Fruit fly (Drosophila melanogaster) whole organism, wandering third instar larva: Measurements from ENCODE around the gene CG33489.
A peak's percentile ranks its signal among the peaks of the same experiment; 100 is the strongest.

Experiments used
- Abd-B ChIP-seq: fragments of >200 bp; optimal IDR thresholded peaks from 2 replicates; lab custom pipeline; 2017; ENCODE audit warnings: missing biosample characterization, missing genetic modification characterization
- CG32264 ChIP-seq: fragments of 200-800 bp; sonication (Bioruptor generic); optimal IDR thresholded peaks from 2 replicates; lab custom pipeline; 2016; ENCODE audit warnings: missing biosample characterization, missing genetic modification characterization
- CG9705 ChIP-seq: fragments of 200-800 bp; sonication (Bioruptor generic); optimal IDR thresholded peaks from 2 replicates; lab custom pipeline; 2018; ENCODE audit warnings: missing biosample characterization, mild to moderate bottlenecking, missing genetic modification characterization
- CrebA ChIP-seq: fragments of 200-800 bp; sonication (Bioruptor generic); optimal IDR thresholded peaks from 2 replicates; lab custom pipeline; 2016; ENCODE audit warnings: missing biosample characterization, mild to moderate bottlenecking, missing genetic modification characterization, borderline replicate concordance
- Dfd ChIP-seq: fragments of >200 bp; optimal IDR thresholded peaks from 2 replicates; lab custom pipeline; 2017; ENCODE audit warnings: missing biosample characterization, missing genetic modification characterization
- Dif ChIP-seq: fragments of 200-275, 200-300 bp; sonication (Bioruptor generic); optimal IDR thresholded peaks from 2 replicates; lab custom pipeline; 2018; ENCODE audit warnings: missing biosample characterization, missing genetic modification characterization; ENCODE audit not compliant: partially characterized antibody
- GATAd ChIP-seq: sonication (Bioruptor generic); optimal IDR thresholded peaks from 2 replicates; lab custom pipeline; 2016; ENCODE audit warnings: missing biosample characterization, missing genetic modification characterization
- HLH106 ChIP-seq: fragments of 200-800 bp; optimal IDR thresholded peaks from 3 replicates; lab custom pipeline; 2019; ENCODE audit warnings: missing biosample characterization, mild to moderate bottlenecking, missing genetic modification characterization, moderate library complexity
- Hnf4 ChIP-seq: fragments of 200-800 bp; sonication (Bioruptor generic); optimal IDR thresholded peaks from 2 replicates; lab custom pipeline; 2016; ENCODE audit warnings: missing biosample characterization, mild to moderate bottlenecking, missing genetic modification characterization
- Hr78 ChIP-seq: fragments of >200 bp; optimal IDR thresholded peaks from 2 replicates; lab custom pipeline; 2017; ENCODE audit warnings: missing biosample characterization, missing genetic modification characterization
- Hr83 ChIP-seq: fragments of 200-300 bp; sonication (Bioruptor generic); optimal IDR thresholded peaks from 2 replicates; lab custom pipeline; 2016; ENCODE audit warnings: missing biosample characterization, mild to moderate bottlenecking, missing genetic modification characterization, moderate library complexity; ENCODE audit not compliant: poor library complexity, severe bottlenecking
- Jra ChIP-seq: sonication (Bioruptor generic); optimal IDR thresholded peaks from 2 replicates; lab custom pipeline; 2016; ENCODE audit warnings: missing biosample characterization, missing genetic modification characterization
- Mio ChIP-seq: sonication (Bioruptor generic); optimal IDR thresholded peaks from 2 replicates; lab custom pipeline; 2016; ENCODE audit warnings: missing biosample characterization, missing genetic modification characterization
- Myc ChIP-seq: fragments of >200 bp; optimal IDR thresholded peaks from 2 replicates; lab custom pipeline; 2017
- N ChIP-seq: fragments of >200 bp; optimal IDR thresholded peaks from 2 replicates; lab custom pipeline; 2018; ENCODE audit warnings: missing biosample characterization, missing external identifiers, missing genetic modification characterization
- OdsH ChIP-seq: fragments of 200-800 bp; sonication (Bioruptor generic); optimal IDR thresholded peaks from 2 replicates; lab custom pipeline; 2016; ENCODE audit warnings: missing biosample characterization, mild to moderate bottlenecking, missing genetic modification characterization
- Rel ChIP-seq, 2 experiments: fragments of 200-800 bp; sonication (Bioruptor generic) in 1 of 2; optimal IDR thresholded peaks; 2 replicates in 1 of 2; 3 replicates in 1 of 2; lab custom pipeline; 2016 to 2019; ENCODE audit warnings: mild to moderate bottlenecking in 2 of 2, missing biosample characterization in 2 of 2, missing genetic modification characterization in 2 of 2, moderate library complexity in 1 of 2
- Sp1 ChIP-seq: fragments of 200-800 bp; sonication (Bioruptor generic); optimal IDR thresholded peaks from 3 replicates; lab custom pipeline; 2019; ENCODE audit warnings: missing biosample characterization, mild to moderate bottlenecking, missing genetic modification characterization, moderate library complexity
- Vsx2 ChIP-seq: fragments of 200-300, 225-300 bp; sonication (Bioruptor generic); optimal IDR thresholded peaks from 2 replicates; lab custom pipeline; 2018; ENCODE audit warnings: missing biosample characterization, missing genetic modification characterization; ENCODE audit not compliant: partially characterized antibody
- br ChIP-seq: fragments of 200-800 bp; sonication (Bioruptor generic); optimal IDR thresholded peaks from 2 replicates; lab custom pipeline; 2016; ENCODE audit warnings: missing biosample characterization, missing genetic modification characterization
- brk ChIP-seq: fragments of 200-800 bp; sonication (Bioruptor generic); optimal IDR thresholded peaks from 2 replicates; lab custom pipeline; 2016; ENCODE audit warnings: missing biosample characterization, mild to moderate bottlenecking, missing genetic modification characterization
- dl ChIP-seq, 2 experiments: fragments of 175-275, 200-275 bp in 1 of 2; fragments of 200-275 bp in 1 of 2; sonication (Bioruptor generic); optimal IDR thresholded peaks; lab custom pipeline; 2018; ENCODE audit warnings: mild to moderate bottlenecking in 2 of 2, missing biosample characterization in 2 of 2, missing genetic modification characterization in 2 of 2, moderate library complexity in 2 of 2; ENCODE audit not compliant: partially characterized antibody in 2 of 2, insufficient read depth in 1 of 2
- dmrt93B ChIP-seq: fragments of 200-800 bp; sonication (Bioruptor generic); optimal IDR thresholded peaks from 2 replicates; lab custom pipeline; 2018; ENCODE audit warnings: missing biosample characterization, mild to moderate bottlenecking, missing genetic modification characterization
- dsf ChIP-seq: sonication (Bioruptor generic); optimal IDR thresholded peaks from 2 replicates; lab custom pipeline; 2016; ENCODE audit warnings: missing biosample characterization, missing genetic modification characterization, borderline replicate concordance
- ey ChIP-seq: fragments of 200-800 bp; sonication (Bioruptor generic); optimal IDR thresholded peaks from 2 replicates; lab custom pipeline; 2016; ENCODE audit warnings: missing biosample characterization, missing genetic modification characterization
- foxo ChIP-seq, 2 experiments: fragments of 200-800 bp; sonication (Bioruptor generic); optimal IDR thresholded peaks; 2 replicates in 1 of 2; 3 replicates in 1 of 2; lab custom pipeline; 2016 to 2017; ENCODE audit warnings: missing biosample characterization in 2 of 2, missing genetic modification characterization in 2 of 2
- fru ChIP-seq: fragments of 200-800 bp; sonication (Bioruptor generic); optimal IDR thresholded peaks from 3 replicates; lab custom pipeline; 2016; ENCODE audit warnings: missing biosample characterization, mild to moderate bottlenecking, missing genetic modification characterization
- h ChIP-seq: fragments of 200-800 bp; sonication (Bioruptor generic); optimal IDR thresholded peaks from 3 replicates; lab custom pipeline; 2016; ENCODE audit warnings: missing biosample characterization, mild to moderate bottlenecking, missing genetic modification characterization
- jim ChIP-seq: fragments of 175-275, 200-325 bp; sonication (Bioruptor generic); optimal IDR thresholded peaks from 2 replicates; lab custom pipeline; 2016; ENCODE audit warnings: missing biosample characterization, mild to moderate bottlenecking, missing genetic modification characterization
- lola ChIP-seq: fragments of >200 bp; optimal IDR thresholded peaks from 2 replicates; lab custom pipeline; 2017; ENCODE audit warnings: missing biosample characterization, missing genetic modification characterization
- pan ChIP-seq: fragments of >200 bp; optimal IDR thresholded peaks from 2 replicates; lab custom pipeline; 2017
- psq ChIP-seq: fragments of 200-800 bp; sonication (Bioruptor generic); optimal IDR thresholded peaks from 3 replicates; lab custom pipeline; 2017; ENCODE audit warnings: missing biosample characterization, mild to moderate bottlenecking, missing genetic modification characterization, moderate library complexity
- rgr ChIP-seq: fragments of 200-800 bp; sonication (Bioruptor generic); optimal IDR thresholded peaks from 3 replicates; lab custom pipeline; 2016; ENCODE audit warnings: missing biosample characterization, mild to moderate bottlenecking, missing genetic modification characterization
- sage ChIP-seq: fragments of 200-800 bp; sonication (Bioruptor generic); optimal IDR thresholded peaks from 2 replicates; lab custom pipeline; 2016; ENCODE audit warnings: missing biosample characterization, mild to moderate bottlenecking, missing genetic modification characterization
- sv ChIP-seq: fragments of 200-800 bp; sonication (Bioruptor generic); optimal IDR thresholded peaks from 3 replicates; lab custom pipeline; 2016; ENCODE audit warnings: missing biosample characterization, missing genetic modification characterization
- tai ChIP-seq: sonication (Bioruptor generic); optimal IDR thresholded peaks from 2 replicates; lab custom pipeline; 2016; ENCODE audit warnings: missing biosample characterization, missing genetic modification characterization
- usp ChIP-seq: fragments of >200 bp; optimal IDR thresholded peaks from 2 replicates; lab custom pipeline; 2017; ENCODE audit warnings: missing biosample characterization, missing genetic modification characterization
- woc ChIP-seq: sonication (Bioruptor generic); optimal IDR thresholded peaks from 2 replicates; lab custom pipeline; 2016; ENCODE audit warnings: missing biosample characterization, mild to moderate bottlenecking, missing genetic modification characterization

CG33489 gene

DNA sequence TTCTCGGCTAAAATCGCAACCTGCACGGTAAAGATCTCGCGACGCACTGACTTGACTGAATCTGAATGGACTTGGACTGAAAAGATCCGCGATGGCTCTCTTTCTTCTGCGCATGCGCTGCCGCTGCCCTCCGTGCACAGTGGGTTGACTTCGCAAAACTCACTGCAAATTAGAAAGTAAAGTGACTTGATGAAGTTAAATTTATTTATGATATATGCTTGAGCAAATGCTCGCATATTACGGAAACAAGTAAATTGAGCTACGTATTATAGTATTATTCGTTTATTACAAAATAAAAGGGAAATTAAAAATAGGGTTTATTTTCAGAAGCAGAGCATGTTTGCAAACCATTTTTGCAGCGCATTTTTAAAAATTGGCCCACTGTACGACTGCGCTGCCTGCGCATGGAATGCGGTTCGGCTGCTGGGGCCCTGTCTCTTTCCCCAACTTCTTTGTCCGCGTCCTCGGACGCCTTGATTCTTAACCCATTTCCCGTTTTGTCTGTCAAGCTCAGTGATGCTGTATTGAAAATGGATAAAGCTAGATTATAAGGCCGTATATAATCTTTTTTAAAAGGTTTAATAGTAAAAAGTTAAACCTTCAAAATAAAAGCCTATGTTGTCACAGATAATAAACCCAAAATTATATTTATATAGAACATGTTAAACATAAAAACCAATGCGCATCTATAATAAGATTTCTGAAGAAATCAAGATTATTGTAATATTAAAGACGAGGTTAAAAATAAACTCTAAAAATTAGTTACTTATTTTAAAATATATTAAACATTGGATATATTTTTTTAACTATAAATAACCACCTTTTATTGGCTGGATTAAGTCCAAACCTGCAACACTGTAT is 11.1 kb upstream of the CG33489 start, which contains the start of gene rt:
TSS of gene rt (minus strand) at position 51 of the 861 bp plus-strand sequence.
- TF ChIP-seq Dfd (GFP tag; lab: Kevin White, UChicago) (no peak), woc (GFP tag; lab: Kevin White, UChicago) (peak; percentile 89), brk (GFP tag; lab: Kevin White, UChicago) (no peak), HLH106 (tag; lab: Kevin White, UChicago) (peak; percentile 76), CG32264 (GFP tag; lab: Kevin White, UChicago) (no peak), CrebA (GFP tag; lab: Kevin White, UChicago) (no peak), fru (GFP tag; lab: Kevin White, UChicago) (peak; percentile 74), br (GFP tag; lab: Kevin White, UChicago) (peak; percentile 68), Sp1 (GFP tag; lab: Kevin White, UChicago) (peak; percentile 75), lola (no peak), Vsx2 (GFP tag; lab: Kevin White, UChicago) (no peak), dl (GFP tag; optimal IDR thresholded peaks at IDR 0.05; lab: Kevin White, UChicago; ENCODE audit: insufficient read depth in 1 of 2, partially characterized antibody in 2 of 2) (no peak), sage (peak; percentile 26), Rel (GFP tag; optimal IDR thresholded peaks at IDR 0.05; lab: Kevin White, UChicago) (no peak), Rel (tag; optimal IDR thresholded peaks at IDR 0.05; lab: Kevin White, UChicago) (peak; percentile 31), psq (peak; percentile 38), GATAd (GFP tag; lab: Kevin White, UChicago) (no peak), Hnf4 (peak; percentile 6), dsf (GFP tag; lab: Kevin White, UChicago) (no peak), rgr (GFP tag; lab: Kevin White, UChicago) (peak; percentile 68), tai (GFP tag; lab: Kevin White, UChicago) (peak; percentile 61), foxo (GFP tag; optimal IDR thresholded peaks at IDR 0.05; lab: Kevin White, UChicago) (peak in 1 of 2 experiments; percentile 76), Myc (peak; percentile 74), Jra (GFP tag; lab: Kevin White, UChicago) (no peak), Hr78 (GFP tag; lab: Kevin White, UChicago) (no peak), ey (GFP tag; lab: Kevin White, UChicago) (peak; percentile 70), Dif (no peak), CG9705 (peak; percentile 62), h (GFP tag; lab: Kevin White, UChicago) (peak; percentile 74), Abd-B (GFP tag; lab: Kevin White, UChicago) (no peak), dmrt93B (GFP tag; lab: Kevin White, UChicago) (peak; percentile 56), jim (GFP tag; lab: Kevin White, UChicago) (no peak), N (GFP tag; lab: Kevin White, UChicago) (no peak), usp (GFP tag; lab: Kevin White, UChicago) (no peak), sv (GFP tag; lab: Kevin White, UChicago) (peak; percentile 15), Hr83 (GFP tag; lab: Kevin White, UChicago) (no peak), pan (lab: Kevin White, UChicago) (no peak), OdsH (GFP tag; lab: Kevin White, UChicago) (peak; percentile 39), Mio (no peak)

dm6 chr3L:11586794-11587462 is 10.1 kb upstream of the CG33489 start:
- TF ChIP-seq usp (GFP tag; lab: Kevin White, UChicago) (no peak), h (GFP tag; lab: Kevin White, UChicago) (peak; percentile 38), Hr83 (GFP tag; lab: Kevin White, UChicago) (peak; percentile 13)
